Fruit fly (Drosophila melanogaster) whole organism, embryonic: ENCODE results near the gene CG15814.
A peak's percentile ranks its signal among the peaks of the same experiment; 100 is the strongest.

Experiments used
- ATbp ChIP-seq: fragments of 200-800 bp; sonication (Bioruptor generic); optimal IDR thresholded peaks from 2 replicates; lab custom pipeline; 2017; ENCODE audit warnings: missing biosample characterization, mild to moderate bottlenecking, missing genetic modification characterization, missing genetic modification reagents
- Asciz ChIP-seq: fragments of 200-800 bp; sonication (Bioruptor generic); optimal IDR thresholded peaks from 2 replicates; lab custom pipeline; 2017; ENCODE audit warnings: missing biosample characterization, mild to moderate bottlenecking, missing genetic modification characterization, missing genetic modification reagents
- BtbVII ChIP-seq: fragments of 200-800 bp; sonication (Bioruptor generic); optimal IDR thresholded peaks from 3 replicates; lab custom pipeline; 2017; ENCODE audit warnings: missing biosample characterization, mild to moderate bottlenecking, missing genetic modification characterization
- CG10979 ChIP-seq: fragments of 200-800 bp; sonication (Bioruptor generic); optimal IDR thresholded peaks from 2 replicates; lab custom pipeline; 2018; ENCODE audit warnings: missing biosample characterization, mild to moderate bottlenecking, missing genetic modification characterization, moderate library complexity
- CG11398 ChIP-seq: fragments of 200-800 bp; sonication (Bioruptor generic); optimal IDR thresholded peaks from 2 replicates; lab custom pipeline; 2016; ENCODE audit warnings: missing biosample characterization, missing genetic modification characterization
- CG11695 ChIP-seq: fragments of 200-800 bp; sonication (Bioruptor generic); IDR thresholded peaks from 3 replicates; pipeline ENCODE4 v1.3.6; 2022; ENCODE audit warnings: missing biosample characterization, missing genetic modification characterization
- CG12219 ChIP-seq: fragments of 200-800 bp; sonication (Bioruptor generic); optimal IDR thresholded peaks from 3 replicates; lab custom pipeline; 2018; ENCODE audit warnings: missing biosample characterization, mild to moderate bottlenecking, missing genetic modification characterization
- CG12391 ChIP-seq: fragments of 200-800 bp; sonication (Bioruptor generic); optimal IDR thresholded peaks from 3 replicates; lab custom pipeline; 2018; ENCODE audit warnings: missing biosample characterization, mild to moderate bottlenecking, missing genetic modification characterization, moderate library complexity
- CG14014 ChIP-seq: fragments of 200-800 bp; sonication (Bioruptor generic); IDR thresholded peaks from 2 replicates; pipeline ENCODE4 v1.3.6; 2022; ENCODE audit warnings: missing biosample characterization, missing genetic modification characterization
- CG15269 ChIP-seq: fragments of 200-800 bp; sonication (Bioruptor generic); optimal IDR thresholded peaks from 2 replicates; lab custom pipeline; 2018; ENCODE audit warnings: missing biosample characterization, mild to moderate bottlenecking, missing genetic modification characterization, moderate library complexity
- CG16813 ChIP-seq: fragments of 200-800 bp; sonication (Bioruptor generic); IDR thresholded peaks from 3 replicates; pipeline ENCODE4 v1.3.6; 2022; ENCODE audit warnings: missing biosample characterization, missing genetic modification characterization; ENCODE audit not compliant: partially characterized antibody
- CG17328 ChIP-seq: fragments of 200-800 bp; sonication (Bioruptor generic); IDR thresholded peaks from 2 replicates; pipeline ENCODE4 v1.3.6; 2022; ENCODE audit warnings: missing biosample characterization, missing genetic modification characterization
- CG2875 ChIP-seq: fragments of 200-800 bp; sonication (Bioruptor generic); optimal IDR thresholded peaks from 2 replicates; lab custom pipeline; 2017; ENCODE audit warnings: missing biosample characterization, mild to moderate bottlenecking, missing genetic modification characterization, missing genetic modification reagents
- CG32772 ChIP-seq: fragments of 200-800 bp; sonication (Bioruptor generic); IDR thresholded peaks from 2 replicates; pipeline ENCODE4 v1.3.6; 2022; ENCODE audit warnings: missing biosample characterization, missing genetic modification characterization
- CG34224 ChIP-seq: fragments of 200-800 bp; sonication (Bioruptor generic); IDR thresholded peaks from 3 replicates; pipeline ENCODE4 v1.3.6; 2022; ENCODE audit warnings: missing biosample characterization, missing genetic modification characterization; ENCODE audit not compliant: partially characterized antibody
- CG4707 ChIP-seq: fragments of 200-800 bp; sonication (Bioruptor generic); optimal IDR thresholded peaks from 2 replicates; lab custom pipeline; 2018; ENCODE audit warnings: missing biosample characterization, mild to moderate bottlenecking, missing genetic modification characterization, moderate library complexity
- CG6854 ChIP-seq: fragments of 200-800 bp; sonication (Bioruptor generic); optimal IDR thresholded peaks from 3 replicates; lab custom pipeline; 2017; ENCODE audit warnings: missing biosample characterization, mild to moderate bottlenecking, missing genetic modification characterization
- CG7963 ChIP-seq: fragments of 200-800 bp; sonication (Bioruptor generic); IDR thresholded peaks from 3 replicates; pipeline ENCODE4 v1.3.6; 2022; ENCODE audit warnings: missing biosample characterization, missing genetic modification characterization; ENCODE audit not compliant: partially characterized antibody
- CG8290 ChIP-seq, 3 experiments: fragments of 200-800 bp; sonication (Bioruptor generic); optimal IDR thresholded peaks; 2 replicates each; lab custom pipeline; 2016 to 2019; ENCODE audit warnings: missing biosample characterization in 3 of 3, missing genetic modification characterization in 3 of 3, mild to moderate bottlenecking in 2 of 3, moderate library complexity in 1 of 3
- CG8944 ChIP-seq: fragments of 200-800 bp; sonication (Bioruptor generic); optimal IDR thresholded peaks from 3 replicates; lab custom pipeline; 2016; ENCODE audit warnings: missing biosample characterization, missing genetic modification characterization
- CG9797 ChIP-seq: fragments of 200-800 bp; sonication (Bioruptor generic); optimal IDR thresholded peaks from 3 replicates; lab custom pipeline; 2018; ENCODE audit warnings: missing biosample characterization, mild to moderate bottlenecking, missing genetic modification characterization
- Dip2 ChIP-seq: fragments of 200-800 bp; sonication (Bioruptor generic); IDR thresholded peaks from 2 replicates; pipeline ENCODE4 v1.3.6; 2022; ENCODE audit warnings: missing biosample characterization, missing genetic modification characterization
- Elba2 ChIP-seq: fragments of 200-800 bp; sonication (Bioruptor generic); optimal IDR thresholded peaks from 3 replicates; lab custom pipeline; 2016; ENCODE audit warnings: missing biosample characterization, missing genetic modification characterization
- HLHmδ ChIP-seq: fragments of 200-800 bp; sonication (Bioruptor generic); optimal IDR thresholded peaks from 2 replicates; lab custom pipeline; 2018; ENCODE audit warnings: missing biosample characterization, mild to moderate bottlenecking, missing genetic modification characterization, moderate library complexity
- MBD-R2 ChIP-seq: fragments of 200-800 bp; sonication (Bioruptor generic); IDR thresholded peaks from 2 replicates; pipeline ENCODE4 v1.3.6; 2022; ENCODE audit warnings: missing biosample characterization, missing genetic modification characterization
- Med ChIP-seq: fragments of 200-800 bp; sonication (Bioruptor generic); peaks from one replicate; lab custom pipeline; 2016; ENCODE audit warnings: missing biosample characterization, missing genetic modification characterization, mild to moderate bottlenecking, inconsistent platforms, moderate library complexity
- Myb ChIP-seq: fragments of 200-800 bp; sonication (Bioruptor generic); optimal IDR thresholded peaks from 2 replicates; lab custom pipeline; 2016; ENCODE audit warnings: missing biosample characterization, missing genetic modification characterization
- NC2β ChIP-seq: fragments of 200-800 bp; sonication (Bioruptor generic); optimal IDR thresholded peaks from 2 replicates; lab custom pipeline; 2016; ENCODE audit warnings: missing biosample characterization, missing genetic modification characterization
- Oaz ChIP-seq: fragments of 200-800 bp; sonication (Bioruptor generic); IDR thresholded peaks from 2 replicates; pipeline ENCODE4 v1.3.6; 2022; ENCODE audit warnings: missing biosample characterization, missing genetic modification characterization
- Sin3A ChIP-seq: fragments of >200 bp; optimal IDR thresholded peaks from 2 replicates; lab custom pipeline; 2018
- Ssrp ChIP-seq: fragments of 200-800 bp; sonication (Bioruptor generic); optimal IDR thresholded peaks from 2 replicates; lab custom pipeline; 2018; ENCODE audit warnings: missing biosample characterization, mild to moderate bottlenecking, missing genetic modification characterization, moderate library complexity
- ap ChIP-seq: fragments of 200-800 bp; sonication (Bioruptor generic); IDR thresholded peaks from 2 replicates; pipeline ENCODE4 v1.3.6; 2022; ENCODE audit warnings: missing biosample characterization, missing genetic modification characterization
- bbx ChIP-seq: fragments of 200-800 bp; sonication (Bioruptor generic); IDR thresholded peaks from 2 replicates; pipeline ENCODE4 v1.3.6; 2022; ENCODE audit warnings: missing biosample characterization, missing genetic modification characterization; ENCODE audit not compliant: partially characterized antibody
- cad ChIP-seq: fragments of >200 bp; optimal IDR thresholded peaks from 2 replicates; lab custom pipeline; 2017; ENCODE audit warnings: missing biosample characterization, missing genetic modification characterization
- eyg ChIP-seq: fragments of 200-800 bp; sonication (Bioruptor generic); optimal IDR thresholded peaks from 3 replicates; lab custom pipeline; 2016; ENCODE audit warnings: missing biosample characterization, missing genetic modification characterization
- gcm2 ChIP-seq: fragments of 200-800 bp; sonication (Bioruptor generic); optimal IDR thresholded peaks from 2 replicates; lab custom pipeline; 2016; ENCODE audit warnings: missing biosample characterization, missing genetic modification characterization
- klu ChIP-seq: fragments of 200-800 bp; sonication (Bioruptor generic); IDR thresholded peaks from 2 replicates; pipeline ENCODE4 v1.3.6; 2022; ENCODE audit warnings: missing biosample characterization, missing genetic modification characterization
- nau ChIP-seq: fragments of 200-800 bp; sonication (Bioruptor generic); optimal IDR thresholded peaks from 3 replicates; lab custom pipeline; 2017; ENCODE audit warnings: missing biosample characterization, mild to moderate bottlenecking, missing genetic modification characterization, missing genetic modification reagents
- oc ChIP-seq: fragments of 200-800 bp; sonication (Bioruptor generic); optimal IDR thresholded peaks from 2 replicates; lab custom pipeline; 2018; ENCODE audit warnings: missing biosample characterization, mild to moderate bottlenecking, missing genetic modification characterization, moderate library complexity
- otp ChIP-seq: fragments of 200-800 bp; sonication (Bioruptor generic); IDR thresholded peaks from 3 replicates; pipeline ENCODE4, ENCODE4 v1.3.6; 2022; ENCODE audit warnings: missing biosample characterization, missing genetic modification characterization
- pfk ChIP-seq: fragments of 200-800 bp; sonication (Bioruptor generic); optimal IDR thresholded peaks from 2 replicates; lab custom pipeline; 2018; ENCODE audit warnings: missing biosample characterization, mild to moderate bottlenecking, missing genetic modification characterization, moderate library complexity
- pita ChIP-seq: fragments of 200-800 bp; sonication (Bioruptor generic); optimal IDR thresholded peaks from 2 replicates; lab custom pipeline; 2017; ENCODE audit warnings: missing biosample characterization, mild to moderate bottlenecking, missing genetic modification characterization
- scrt ChIP-seq: fragments of 200-800 bp; sonication (Bioruptor generic); optimal IDR thresholded peaks from 2 replicates; lab custom pipeline; 2018; ENCODE audit warnings: missing biosample characterization, mild to moderate bottlenecking, missing genetic modification characterization, moderate library complexity
- sens-2 ChIP-seq: fragments of 200-800 bp; sonication (Bioruptor generic); IDR thresholded peaks from 2 replicates; pipeline ENCODE4 v1.3.6; 2022; ENCODE audit warnings: missing biosample characterization, missing genetic modification characterization
- slou ChIP-seq: fragments of 200-800 bp; sonication (Bioruptor generic); optimal IDR thresholded peaks from 3 replicates; lab custom pipeline; 2016; ENCODE audit warnings: missing biosample characterization, missing genetic modification characterization
- tap ChIP-seq: fragments of 200-800 bp; optimal IDR thresholded peaks from 3 replicates; lab custom pipeline; 2019; ENCODE audit warnings: missing biosample characterization, mild to moderate bottlenecking, missing genetic modification characterization, moderate library complexity
- tna ChIP-seq: fragments of 200-800 bp; sonication (Bioruptor generic); IDR thresholded peaks from 2 replicates; pipeline ENCODE4 v1.3.6; 2022; ENCODE audit warnings: missing biosample characterization, missing genetic modification characterization; ENCODE audit not compliant: partially characterized antibody
- vnd ChIP-seq: fragments of 200-800 bp; sonication (Bioruptor generic); IDR thresholded peaks from 3 replicates; pipeline ENCODE4 v1.3.6; 2022; ENCODE audit warnings: missing biosample characterization, missing genetic modification characterization; ENCODE audit not compliant: partially characterized antibody
- z ChIP-seq: fragments of 200-800 bp; sonication (Bioruptor generic); IDR thresholded peaks from 3 replicates; pipeline ENCODE4 v1.3.6; 2022; ENCODE audit warnings: missing biosample characterization, missing genetic modification characterization
- zf30C ChIP-seq: fragments of 200-800 bp; sonication (Bioruptor generic); optimal IDR thresholded peaks from 3 replicates; lab custom pipeline; 2018; ENCODE audit warnings: missing biosample characterization, mild to moderate bottlenecking, missing genetic modification characterization
- zfh1 ChIP-seq: fragments of 200-800 bp; sonication (Bioruptor generic); IDR thresholded peaks from 3 replicates; pipeline ENCODE4 v1.3.6; 2022; ENCODE audit warnings: missing biosample characterization, missing genetic modification characterization

CG15814 gene

dm6 chrX:17841923-17842322, 8.2 kb downstream of the CG15814 start, which contains the start of gene Taf9 (continued):
- TF ChIP-seq pita (GFP tag; lab: Kevin White, UChicago) (no peak), CG16813 (peak; percentile 89), NC2β (GFP tag; lab: Kevin White, UChicago) (no peak), z (GFP tag; lab: Robert Waterston, UW) (no peak), CG2875 (no peak), Oaz (GFP tag; lab: Robert Waterston, UW) (no peak), zfh1 (GFP tag; lab: Robert Waterston, UW) (no peak; the same call in 2 of the 3 replicates), Asciz (no peak), scrt (GFP tag; lab: Kevin White, UChicago) (no peak), eyg (no peak), vnd (GFP tag; lab: Robert Waterston, UW) (peak; percentile 82), Dip2 (GFP tag; lab: Robert Waterston, UW) (no peak), CG8944 (GFP tag; lab: Kevin White, UChicago) (no peak), CG10979 (tag; lab: Kevin White, UChicago) (no peak), Myb (GFP tag; lab: Kevin White, UChicago) (peak; percentile 97), oc (tag; lab: Kevin White, UChicago) (no peak), CG17328 (no peak), MBD-R2 (GFP tag; lab: Robert Waterston, UW) (peak; percentile 82), Elba2 (GFP tag; lab: Kevin White, UChicago) (no peak), klu (GFP tag; lab: Robert Waterston, UW) (no peak), CG11398 (GFP tag; lab: Kevin White, UChicago) (no peak), CG4707 (GFP tag; lab: Kevin White, UChicago) (no peak), ATbp (GFP tag; lab: Kevin White, UChicago) (no peak), HLHmδ (no peak), CG32772 (no peak), CG12219 (no peak), CG7963 (peak; percentile 85), gcm2 (GFP tag; lab: Kevin White, UChicago) (no peak), Med (GFP tag; lab: Kevin White, UChicago) (peak; percentile 83), CG11695 (no peak), CG15269 (tag; lab: Kevin White, UChicago) (no peak), CG34224 (peak; percentile 92), CG6854 (GFP tag; lab: Kevin White, UChicago) (no peak), tna (GFP tag; lab: Robert Waterston, UW) (peak; percentile 84), pfk (GFP tag; lab: Kevin White, UChicago) (no peak), Sin3A (peak; percentile 51), cad (no peak), ap (GFP tag; lab: Robert Waterston, UW) (no peak), CG8290 (GFP tag; optimal IDR thresholded peaks at IDR 0.05; lab: Kevin White, UChicago) (no peak), CG8290 (tag; optimal IDR thresholded peaks at IDR 0.05; lab: Kevin White, UChicago) (peak in 1 of 2 experiments; percentile 31), otp (GFP tag; lab: Robert Waterston, UW) (no peak), zf30C (no peak), tap (no peak), nau (GFP tag; lab: Kevin White, UChicago) (no peak), BtbVII (GFP tag; lab: Kevin White, UChicago) (no peak), slou (no peak), Ssrp (tag; lab: Kevin White, UChicago) (no peak), bbx (peak; percentile 91), CG12391 (tag; lab: Kevin White, UChicago) (no peak), CG9797 (GFP tag; lab: Kevin White, UChicago) (no peak), sens-2 (no peak), CG14014 (GFP tag; lab: Robert Waterston, UW) (no peak)
